Worm (Caenorhabditis elegans): ENCODE data around the gene scl-18.

ce11 chrIV:11754328-11754727 is at the start of gene scl-18:
- TF ChIP-seq ama-1 (optimal IDR thresholded peaks at IDR 0.05): no peak
- no peak for TF ChIP-seq skn-1 (tag; optimal IDR thresholded peaks at IDR 0.05)
- TF ChIP-seq lsy-2 (tag; optimal IDR thresholded peaks at IDR 0.05): no peak
- no peak for TF ChIP-seq ztf-4 (tag; optimal IDR thresholded peaks at IDR 0.05)
- no peak for TF ChIP-seq unc-62 (GFP tag; optimal IDR thresholded peaks at IDR 0.05)
